Fruit fly (Drosophila melanogaster) whole organism: ENCODE results near the gene PH4alphaSG2.

Experiments used
- EcR ChIP-seq, 2 experiments: fragments of >200 bp; optimal IDR thresholded peaks; 2 replicates each; lab custom pipeline; 2017; ENCODE audit warnings: missing biosample characterization in 2 of 2, missing genetic modification characterization in 2 of 2, missing genetic modification reagents in 2 of 2
- psq ChIP-seq: fragments of >200 bp; optimal IDR thresholded peaks from 2 replicates; lab custom pipeline; 2017

DNA sequence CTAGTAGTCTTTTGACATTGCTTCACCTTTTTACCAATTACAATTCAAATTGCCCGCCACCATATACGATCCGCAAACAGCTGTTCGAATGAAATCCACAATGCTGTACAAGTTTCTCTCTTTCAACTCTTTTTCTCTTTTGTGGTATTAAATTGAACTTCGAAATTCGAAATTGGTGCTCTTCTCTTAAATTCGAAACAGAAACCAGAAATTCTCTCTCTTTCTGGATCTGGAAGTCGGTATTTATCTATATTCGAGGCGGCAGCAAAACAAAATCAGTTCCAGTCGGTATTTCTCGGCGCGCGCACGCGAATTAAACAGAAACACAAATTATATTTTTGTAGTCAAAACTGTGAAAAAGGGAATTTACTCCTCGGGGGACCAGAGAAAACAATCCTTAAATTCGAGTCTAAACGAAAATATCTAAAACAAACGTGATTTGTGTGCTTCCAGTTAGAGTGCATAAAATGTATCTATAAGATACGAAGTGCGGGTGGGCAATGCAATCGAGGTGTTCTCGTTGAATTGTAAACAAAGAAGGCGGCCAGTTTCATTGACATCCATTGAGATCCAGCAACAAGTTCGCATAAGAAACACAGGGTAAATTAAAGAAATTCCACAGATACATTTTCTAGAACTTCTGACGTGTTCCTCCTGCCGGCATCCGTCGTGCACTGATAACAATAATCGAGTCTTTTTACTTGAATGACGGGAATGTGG lies 23.9 kb upstream of the PH4alphaSG2 start, which contains the start of gene PH4alphaEFB:
- no peak for TF ChIP-seq EcR (GFP tag; optimal IDR thresholded peaks at IDR 0.05; lab: Kevin White, UChicago)
- no peak for TF ChIP-seq psq (lab: Kevin White, UChicago)
